Worm (Caenorhabditis elegans): ENCODE results near the gene K04H4.5.

The K04H4.5 gene

DNA sequence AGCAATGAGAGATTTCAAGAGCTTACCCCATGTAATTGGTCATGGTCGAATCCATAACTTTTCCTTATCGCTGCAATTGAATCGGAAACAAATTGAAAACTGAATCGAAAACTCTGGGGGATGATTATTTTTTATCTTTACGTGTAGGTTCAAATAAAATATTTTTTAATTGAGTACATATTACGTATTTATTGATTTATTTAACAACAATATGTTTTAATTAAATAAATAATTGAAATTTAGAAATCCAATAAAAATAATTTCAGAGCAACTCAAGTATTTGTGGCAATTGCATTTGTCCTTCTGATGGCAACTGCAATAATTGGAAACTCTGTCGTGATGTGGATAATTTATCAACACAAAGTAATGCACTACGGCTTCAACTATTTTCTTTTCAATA lies 26.4 kb downstream of the K04H4.5 start, which contains the start of gene C38C10.3:
C38C10.3 (minus strand) TSS at position 101 of the 400 bp plus-strand sequence.
- TF ChIP-seq W03F9.2 (tag; optimal IDR thresholded peaks at IDR 0.05), result no peak
- TF ChIP-seq him-1 (tag; optimal IDR thresholded peaks at IDR 0.05), result no peak
- TF ChIP-seq dao-5 (tag; optimal IDR thresholded peaks at IDR 0.05), result no peak

DNA sequence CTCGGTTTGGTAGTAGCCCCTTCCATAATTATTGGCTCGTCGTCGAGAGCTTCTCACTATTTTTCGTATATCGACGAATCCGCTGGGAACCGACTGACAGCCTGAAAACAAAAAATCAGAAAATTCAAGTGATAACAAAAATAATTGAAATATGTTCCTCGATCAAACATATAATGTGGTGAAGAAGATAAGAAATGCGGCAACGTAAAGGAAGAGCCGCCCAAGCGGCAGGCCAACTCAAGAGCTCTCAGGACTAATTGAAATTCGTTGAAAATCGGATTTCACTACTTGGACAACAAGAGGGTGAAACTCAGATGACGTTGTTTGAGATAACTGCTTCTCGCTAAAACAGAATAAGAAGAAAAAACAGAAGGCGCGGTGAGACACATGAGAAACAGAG lies 30.8 kb downstream of the K04H4.5 start, which contains the start of gene slc-17.2:
slc-17.2 (minus strand) TSS at position 101 of the 400 bp plus-strand sequence.
- TF ChIP-seq dao-5 (tag; optimal IDR thresholded peaks at IDR 0.05) (no peak), W03F9.2 (tag; optimal IDR thresholded peaks at IDR 0.05) (no peak)

DNA sequence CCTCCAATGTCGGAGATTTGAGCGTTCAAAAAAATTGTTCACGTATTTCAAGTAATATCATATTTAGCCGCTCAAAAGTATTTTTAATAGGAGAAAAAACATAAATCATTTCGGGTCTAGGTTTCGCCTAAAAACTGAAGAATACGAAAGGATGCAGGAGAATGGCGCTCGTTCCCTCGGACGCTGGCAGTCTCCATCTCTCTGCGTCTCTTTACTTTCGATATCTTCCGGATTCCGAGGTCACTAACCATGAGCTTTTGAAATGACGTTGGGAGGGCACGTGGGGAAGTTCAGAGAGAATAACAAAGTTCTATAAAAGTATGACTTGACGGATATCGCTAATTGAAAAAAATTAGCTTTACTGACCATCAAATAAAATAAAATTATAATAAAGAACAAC lies 31.8 kb downstream of the K04H4.5 start:
- TF ChIP-seq dao-5 (tag; optimal IDR thresholded peaks at IDR 0.05), result no peak
- TF ChIP-seq W03F9.2 (tag; optimal IDR thresholded peaks at IDR 0.05), result no peak
- no peak for TF ChIP-seq him-1 (tag; optimal IDR thresholded peaks at IDR 0.05)

DNA sequence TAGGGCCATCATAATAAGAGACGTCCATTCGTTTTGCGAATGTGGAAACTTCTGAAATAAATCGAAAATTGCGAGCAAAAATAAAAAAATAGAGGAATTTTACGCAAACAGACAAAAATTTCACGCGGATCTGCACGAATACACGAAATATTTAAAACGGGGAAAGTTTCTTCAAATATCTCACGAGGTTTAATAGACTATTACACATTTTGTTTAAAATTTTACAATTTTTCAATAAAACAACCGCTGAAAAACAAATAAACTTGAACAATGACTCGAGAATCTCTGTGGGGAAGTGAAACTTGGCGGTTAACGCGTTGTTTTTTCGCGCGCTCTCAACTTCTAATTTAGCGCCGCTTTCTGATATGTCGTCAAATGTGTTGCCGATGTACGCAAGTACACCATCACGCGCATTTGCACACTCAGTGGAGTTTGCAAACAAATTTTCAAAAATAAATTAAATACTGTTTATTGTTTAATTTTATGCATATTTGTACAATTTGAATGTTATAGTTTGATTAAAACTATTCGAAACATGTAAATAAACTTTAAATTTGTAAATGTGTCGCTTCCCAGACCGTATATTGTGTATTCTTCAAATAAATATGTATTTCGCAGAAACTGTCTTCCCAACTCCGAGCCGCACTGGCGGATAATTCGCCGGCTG lies 34.1 kb downstream of the K04H4.5 start, which contains the start of the genes gpr-2 and rgr-1:
gpr-2 (minus strand) TSS at position 51 of the 667 bp plus-strand sequence.
rgr-1 (plus strand) TSS at position 617 of the 667 bp plus-strand sequence.
- TF ChIP-seq dao-5 (tag; optimal IDR thresholded peaks at IDR 0.05), result no peak
- TF ChIP-seq him-1 (tag; optimal IDR thresholded peaks at IDR 0.05), result no peak

DNA sequence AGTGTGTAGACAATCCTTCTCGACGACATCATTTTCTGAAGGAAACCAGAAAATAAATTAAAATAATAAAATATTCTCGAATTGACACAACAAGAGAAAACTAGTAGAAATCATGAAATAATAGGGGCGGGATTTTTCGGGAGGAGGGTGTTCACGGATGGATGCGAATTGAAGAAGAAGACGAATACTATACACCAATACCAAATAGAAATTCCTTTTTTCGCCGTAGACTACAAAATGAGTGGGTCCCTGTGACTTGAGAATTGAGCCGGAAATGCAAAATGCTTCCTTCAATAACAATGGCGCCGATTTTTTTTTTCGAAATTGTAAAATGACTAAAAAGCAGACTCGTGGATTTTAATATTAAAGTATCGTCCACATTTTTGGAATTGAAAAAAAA lies 41.9 kb downstream of the K04H4.5 start, which contains the start of gene nlp-48:
nlp-48 (minus strand) TSS at position 101 of the 400 bp plus-strand sequence.
- TF ChIP-seq him-1 (tag; optimal IDR thresholded peaks at IDR 0.05) (no peak), W03F9.2 (tag; optimal IDR thresholded peaks at IDR 0.05) (no peak), dao-5 (tag; optimal IDR thresholded peaks at IDR 0.05) (no peak)

DNA sequence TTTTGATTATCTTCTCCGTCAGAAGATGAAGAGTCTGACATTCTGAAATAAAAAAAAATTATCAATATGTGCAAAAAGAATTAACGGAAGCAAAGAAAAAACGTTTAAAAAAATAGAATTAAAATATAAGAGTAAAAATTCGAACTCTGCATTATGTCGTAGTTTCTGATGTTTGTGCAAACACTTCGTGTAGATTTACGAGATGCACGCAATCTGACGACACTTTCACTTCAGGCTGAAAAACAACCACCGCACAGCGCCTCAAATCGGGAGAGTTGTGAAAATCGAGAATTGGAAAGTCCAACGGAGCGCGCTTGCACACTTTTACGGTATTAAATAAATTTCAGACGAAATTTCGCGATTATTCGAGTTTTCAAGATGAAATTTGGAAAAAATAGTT lies 47.4 kb downstream of the K04H4.5 start, which contains the start of gene T26G10.1:
T26G10.1 (minus strand) TSS at position 42 of the 400 bp plus-strand sequence.
- TF ChIP-seq W03F9.2 (tag; optimal IDR thresholded peaks at IDR 0.05) (peak; percentile 44), him-1 (tag; optimal IDR thresholded peaks at IDR 0.05) (no peak)
